Fruit fly (Drosophila melanogaster) whole organism, prepupa: Measurements from ENCODE around the gene Argl.

Source experiments
- Blimp-1 ChIP-seq: fragments of 200-800 bp; sonication (Bioruptor generic); optimal IDR thresholded peaks from 3 replicates; lab custom pipeline; 2017; ENCODE audit warnings: missing biosample characterization, missing genetic modification characterization, mild to moderate bottlenecking, moderate library complexity, missing genetic modification reagents
- CG10631 ChIP-seq: fragments of 200-800 bp; sonication (Bioruptor generic); optimal IDR thresholded peaks from 2 replicates; lab custom pipeline; 2016; ENCODE audit warnings: missing biosample characterization, missing genetic modification characterization
- CG11902 ChIP-seq: fragments of 200-800 bp; sonication (Bioruptor generic); optimal IDR thresholded peaks from 3 replicates; lab custom pipeline; 2016; ENCODE audit warnings: missing biosample characterization, missing genetic modification characterization
- CG1621 ChIP-seq: fragments of 200-800 bp; sonication (Bioruptor generic); optimal IDR thresholded peaks from 3 replicates; lab custom pipeline; 2018; ENCODE audit warnings: missing biosample characterization, mild to moderate bottlenecking, missing genetic modification characterization
- CG16779 ChIP-seq: fragments of 200-800 bp; sonication (Bioruptor generic); optimal IDR thresholded peaks from 3 replicates; lab custom pipeline; 2017; ENCODE audit warnings: missing biosample characterization, mild to moderate bottlenecking, missing genetic modification characterization
- CG3032 ChIP-seq: fragments of 200-800 bp; optimal IDR thresholded peaks from 2 replicates; lab custom pipeline; 2019; ENCODE audit warnings: missing biosample characterization, mild to moderate bottlenecking, missing genetic modification characterization, moderate library complexity
- CG31627 ChIP-seq: fragments of 200-800 bp; sonication (Bioruptor generic); optimal IDR thresholded peaks from 3 replicates; lab custom pipeline; 2016; ENCODE audit warnings: missing biosample characterization, missing genetic modification characterization
- CG34406 ChIP-seq: fragments of 200-800 bp; sonication (Bioruptor generic); optimal IDR thresholded peaks from 3 replicates; lab custom pipeline; 2016; ENCODE audit warnings: missing biosample characterization, missing genetic modification characterization
- CG3919 ChIP-seq: fragments of 200-800 bp; sonication (Bioruptor generic); optimal IDR thresholded peaks from 3 replicates; lab custom pipeline; 2016; ENCODE audit warnings: missing biosample characterization, missing genetic modification characterization
- CG4318 ChIP-seq: fragments of 200-800 bp; sonication (Bioruptor generic); optimal IDR thresholded peaks from 3 replicates; lab custom pipeline; 2017; ENCODE audit warnings: missing biosample characterization, mild to moderate bottlenecking, missing genetic modification characterization
- CG6163 ChIP-seq: fragments of 200-800 bp; sonication (Bioruptor generic); IDR thresholded peaks from 3 replicates; pipeline ENCODE4 v1.3.6; 2022; ENCODE audit warnings: missing biosample characterization, missing genetic modification characterization
- CG6276 ChIP-seq: fragments of 200-800 bp; sonication (Bioruptor generic); optimal IDR thresholded peaks from 2 replicates; lab custom pipeline; 2017; ENCODE audit warnings: missing biosample characterization, mild to moderate bottlenecking, missing genetic modification characterization
- CG6792 ChIP-seq: fragments of 200-800 bp; sonication (Bioruptor generic); optimal IDR thresholded peaks from 3 replicates; lab custom pipeline; 2016; ENCODE audit warnings: missing biosample characterization, missing genetic modification characterization
- CG6808 ChIP-seq: fragments of 200-800 bp; sonication (Bioruptor generic); optimal IDR thresholded peaks from 3 replicates; lab custom pipeline; 2017; ENCODE audit warnings: missing biosample characterization, missing genetic modification characterization, mild to moderate bottlenecking, moderate library complexity, missing genetic modification reagents
- CG7368 ChIP-seq: fragments of 200-800 bp; sonication (Bioruptor generic); optimal IDR thresholded peaks from 3 replicates; lab custom pipeline; 2016; ENCODE audit warnings: missing biosample characterization, missing genetic modification characterization
- CG8319 ChIP-seq: fragments of 200-800 bp; sonication (Bioruptor generic); optimal IDR thresholded peaks from 3 replicates; lab custom pipeline; 2016; ENCODE audit warnings: missing biosample characterization, missing genetic modification characterization
- CG8632 ChIP-seq: fragments of 200-800 bp; sonication (Bioruptor generic); optimal IDR thresholded peaks from 3 replicates; lab custom pipeline; 2016; ENCODE audit warnings: missing biosample characterization, missing genetic modification characterization
- CG9139 ChIP-seq: fragments of 200-800 bp; sonication (Bioruptor generic); optimal IDR thresholded peaks from 3 replicates; lab custom pipeline; 2017; ENCODE audit warnings: missing biosample characterization, mild to moderate bottlenecking, missing genetic modification characterization
- Eip78C ChIP-seq: fragments of 200-800 bp; sonication (Bioruptor generic); peaks from one replicate; lab custom pipeline; 2016; ENCODE audit warnings: missing biosample characterization, missing genetic modification characterization
- Eip93F ChIP-seq: fragments of 200-800 bp; sonication (Bioruptor generic); optimal IDR thresholded peaks from 2 replicates; lab custom pipeline; 2016; ENCODE audit warnings: missing biosample characterization, mild to moderate bottlenecking, missing genetic modification characterization
- Ets96B ChIP-seq: fragments of 200-800 bp; optimal IDR thresholded peaks from 2 replicates; lab custom pipeline; 2019; ENCODE audit warnings: missing biosample characterization, mild to moderate bottlenecking, missing genetic modification characterization, moderate library complexity
- Gug ChIP-seq: fragments of 200-800 bp; sonication (Bioruptor generic); IDR thresholded peaks from 2 replicates; pipeline ENCODE4 v1.3.6; 2022; ENCODE audit warnings: missing biosample characterization, missing genetic modification characterization
- Lpt ChIP-seq: fragments of 200-800 bp; sonication (Bioruptor generic); optimal IDR thresholded peaks from 3 replicates; lab custom pipeline; 2016; ENCODE audit warnings: missing biosample characterization, missing genetic modification characterization
- OdsH ChIP-seq: fragments of 200-800 bp; sonication (Bioruptor generic); optimal IDR thresholded peaks from 3 replicates; lab custom pipeline; 2016; ENCODE audit warnings: missing biosample characterization, missing genetic modification characterization
- Smox ChIP-seq: fragments of 200-800 bp; sonication (Bioruptor generic); optimal IDR thresholded peaks from 3 replicates; lab custom pipeline; 2016; ENCODE audit warnings: missing biosample characterization, missing genetic modification characterization
- Sox14 ChIP-seq: fragments of 200-800 bp; sonication (Bioruptor generic); optimal IDR thresholded peaks from 3 replicates; lab custom pipeline; 2016; ENCODE audit warnings: missing biosample characterization, missing genetic modification characterization
- Sox15 ChIP-seq: fragments of 200-800 bp; sonication (Bioruptor generic); optimal IDR thresholded peaks from 3 replicates; lab custom pipeline; 2016; ENCODE audit warnings: missing biosample characterization, missing genetic modification characterization
- achi ChIP-seq: fragments of 200-800 bp; sonication (Bioruptor generic); optimal IDR thresholded peaks from 3 replicates; lab custom pipeline; 2016; ENCODE audit warnings: missing biosample characterization, missing genetic modification characterization
- cyc ChIP-seq: fragments of 200-800 bp; sonication (Bioruptor generic); optimal IDR thresholded peaks from 3 replicates; lab custom pipeline; 2016; ENCODE audit warnings: missing biosample characterization, missing genetic modification characterization
- dac ChIP-seq: fragments of 200-800 bp; sonication (Bioruptor generic); optimal IDR thresholded peaks from 2 replicates; lab custom pipeline; 2017; ENCODE audit warnings: missing biosample characterization, mild to moderate bottlenecking, missing genetic modification characterization
- eg ChIP-seq: fragments of 200-800 bp; sonication (Bioruptor generic); IDR thresholded peaks from 3 replicates; pipeline ENCODE4 v1.3.6; 2022; ENCODE audit warnings: missing biosample characterization, missing genetic modification characterization
- esn ChIP-seq: fragments of 200-800 bp; sonication (Bioruptor generic); optimal IDR thresholded peaks from 2 replicates; lab custom pipeline; 2016; ENCODE audit warnings: missing biosample characterization, mild to moderate bottlenecking, missing genetic modification characterization, moderate library complexity
- fd59A ChIP-seq: fragments of 200-800 bp; sonication (Bioruptor generic); optimal IDR thresholded peaks from 2 replicates; lab custom pipeline; 2017; ENCODE audit warnings: missing biosample characterization, mild to moderate bottlenecking, missing genetic modification characterization, missing genetic modification reagents
- fkh ChIP-seq: fragments of 200-800 bp; sonication (Bioruptor generic); optimal IDR thresholded peaks from 3 replicates; lab custom pipeline; 2017; ENCODE audit warnings: missing biosample characterization, mild to moderate bottlenecking, missing genetic modification characterization, moderate library complexity
- ss ChIP-seq, 2 experiments: fragments of 200-800 bp; sonication (Bioruptor generic); optimal IDR thresholded peaks; 2 replicates in 1 of 2; 3 replicates in 1 of 2; lab custom pipeline; 2017 to 2018; ENCODE audit warnings: mild to moderate bottlenecking in 2 of 2, missing biosample characterization in 2 of 2, missing genetic modification characterization in 2 of 2, moderate library complexity in 1 of 2
- topi ChIP-seq: fragments of 200-800 bp; sonication (Bioruptor generic); optimal IDR thresholded peaks from 3 replicates; lab custom pipeline; 2016; ENCODE audit warnings: missing biosample characterization, missing genetic modification characterization
- vri ChIP-seq: fragments of 200-800 bp; sonication (Bioruptor generic); optimal IDR thresholded peaks from 3 replicates; lab custom pipeline; 2016; ENCODE audit warnings: missing biosample characterization, mild to moderate bottlenecking, missing genetic modification characterization

Gene Argl

dm6 chr2L:8897954-8898713 lies 43.8 kb downstream of the Argl start (continued):
- TF ChIP-seq CG10631 (GFP tag; lab: Kevin White, UChicago) (peak; percentile 79), CG6792 (peak; percentile 62), Eip78C (GFP tag; lab: Kevin White, UChicago) (peak; percentile 89), ss (GFP tag; optimal IDR thresholded peaks at IDR 0.05; lab: Kevin White, UChicago) (peak; percentile 30 to 79), CG34406 (GFP tag; lab: Kevin White, UChicago) (peak; percentile 66), CG6163 (GFP tag; lab: Robert Waterston, UW) (peak; percentile 71; the same call in 2 of the 3 replicates), CG3919 (GFP tag; lab: Kevin White, UChicago) (peak; percentile 70), CG1621 (tag; lab: Kevin White, UChicago) (no peak), CG6276 (GFP tag; lab: Kevin White, UChicago) (peak; percentile 80), Ets96B (tag; lab: Kevin White, UChicago) (peak; percentile 76), CG3032 (tag; lab: Kevin White, UChicago) (peak; percentile 82), dac (GFP tag; lab: Kevin White, UChicago) (peak; percentile 70), eg (peak; percentile 80), OdsH (GFP tag; lab: Kevin White, UChicago) (peak; percentile 79), CG8632 (peak; percentile 57), fd59A (peak; percentile 63), cyc (GFP tag; lab: Kevin White, UChicago) (peak; percentile 51), CG31627 (GFP tag; lab: Kevin White, UChicago) (peak; percentile 62), Gug (peak; percentile 38; the same call in 1 of the 2 replicates), CG16779 (tag; lab: Kevin White, UChicago) (peak; percentile 61), Smox (peak; percentile 75), CG11902 (GFP tag; lab: Kevin White, UChicago) (peak; percentile 21), Sox14 (GFP tag; lab: Kevin White, UChicago) (peak; percentile 79), CG4318 (GFP tag; lab: Kevin White, UChicago) (peak; percentile 67), esn (GFP tag; lab: Kevin White, UChicago) (peak; percentile 82), CG8319 (GFP tag; lab: Kevin White, UChicago) (no peak), vri (GFP tag; lab: Kevin White, UChicago) (peak; percentile 67), CG7368 (GFP tag; lab: Kevin White, UChicago) (peak; percentile 3), Sox15 (GFP tag; lab: Kevin White, UChicago) (peak; percentile 33), achi (GFP tag; lab: Kevin White, UChicago) (peak; percentile 80), Eip93F (GFP tag; lab: Kevin White, UChicago) (peak; percentile 47), CG9139 (GFP tag; lab: Kevin White, UChicago) (peak; percentile 69)

- TF ChIP-seq dac (GFP tag; lab: Kevin White, UChicago) (no peak), eg (0 out of 3 replicates have a peak, but pooled peaks have one; percentile 20), Gug (no peak), cyc (GFP tag; lab: Kevin White, UChicago) (peak; percentile 15), Smox (no peak), OdsH (GFP tag; lab: Kevin White, UChicago) (no peak), Blimp-1 (no peak), topi (GFP tag; lab: Kevin White, UChicago) (no peak), CG6808 (no peak), CG6163 (GFP tag; lab: Robert Waterston, UW) (peak; percentile 43; the same call in 1 of the 3 replicates), fkh (no peak), Eip93F (GFP tag; lab: Kevin White, UChicago) (no peak), CG34406 (GFP tag; lab: Kevin White, UChicago) (no peak), Lpt (GFP tag; lab: Kevin White, UChicago) (no peak), Eip78C (GFP tag; lab: Kevin White, UChicago) (peak; percentile 12)
- TF ChIP-seq, all 60 proteins: peak for 4
Measured at dm6 chr2L:8894224-8894623, 47.7 kb downstream of the Argl start.
